Worm (Caenorhabditis elegans): ENCODE results near the gene math-41.

The math-41 gene

DNA sequence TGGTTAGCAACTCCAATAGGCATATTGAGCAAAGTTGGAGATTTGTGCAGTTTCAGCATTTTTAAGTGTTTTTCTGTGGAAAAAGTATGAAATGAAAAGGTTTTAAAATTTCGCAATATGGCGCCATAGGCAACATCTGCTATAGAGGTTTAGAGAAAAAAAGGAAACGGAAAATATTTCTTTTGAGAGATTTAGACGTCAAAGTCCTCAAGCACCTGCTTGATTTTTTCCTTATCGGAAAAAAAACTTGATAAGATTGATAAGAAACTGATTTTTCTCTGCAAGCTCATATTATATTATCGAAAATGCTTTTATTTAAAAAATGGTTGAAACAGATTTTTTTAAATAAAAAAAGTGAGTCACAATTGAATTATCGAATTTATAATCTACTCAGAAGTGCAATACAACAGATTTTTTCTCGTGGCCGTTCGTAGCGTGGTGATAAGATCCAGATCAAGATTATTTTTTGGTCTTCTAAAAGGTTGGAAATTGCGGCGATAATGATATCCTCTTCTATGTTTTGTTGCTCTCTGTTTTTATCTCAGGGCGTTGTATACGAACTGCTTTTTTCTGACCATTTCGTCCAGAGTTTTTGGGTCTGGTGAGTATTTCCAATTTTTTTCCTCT is 4.4 kb upstream of the math-41 start, which contains the start of gene fbxc-19 (continued):
- TF ChIP-seq lin-39 (tag; optimal IDR thresholded peaks at IDR 0.05) (no peak), elt-3 (tag; optimal IDR thresholded peaks at IDR 0.05) (no peak), mdl-1 (tag; optimal IDR thresholded peaks at IDR 0.05) (no peak), nhr-11 (tag; optimal IDR thresholded peaks at IDR 0.05) (no peak), unc-39 (tag; optimal IDR thresholded peaks at IDR 0.05) (no peak), nhr-23 (tag; optimal IDR thresholded peaks at IDR 0.05) (no peak), egl-27 (tag; optimal IDR thresholded peaks at IDR 0.05) (peak; percentile 45), ztf-11 (tag; optimal IDR thresholded peaks at IDR 0.05) (no peak), peb-1 (tag; optimal IDR thresholded peaks at IDR 0.05) (no peak), nhr-21 (tag; optimal IDR thresholded peaks at IDR 0.05) (peak; percentile 29), ceh-82 (tag; optimal IDR thresholded peaks at IDR 0.05) (no peak), snpc-4 (tag; optimal IDR thresholded peaks at IDR 0.05) (no peak), lin-13 (GFP tag; optimal IDR thresholded peaks at IDR 0.05) (no peak), fos-1 (tag; optimal IDR thresholded peaks at IDR 0.05) (peak; percentile 97), skn-1 (tag; optimal IDR thresholded peaks at IDR 0.05) (no peak)

DNA sequence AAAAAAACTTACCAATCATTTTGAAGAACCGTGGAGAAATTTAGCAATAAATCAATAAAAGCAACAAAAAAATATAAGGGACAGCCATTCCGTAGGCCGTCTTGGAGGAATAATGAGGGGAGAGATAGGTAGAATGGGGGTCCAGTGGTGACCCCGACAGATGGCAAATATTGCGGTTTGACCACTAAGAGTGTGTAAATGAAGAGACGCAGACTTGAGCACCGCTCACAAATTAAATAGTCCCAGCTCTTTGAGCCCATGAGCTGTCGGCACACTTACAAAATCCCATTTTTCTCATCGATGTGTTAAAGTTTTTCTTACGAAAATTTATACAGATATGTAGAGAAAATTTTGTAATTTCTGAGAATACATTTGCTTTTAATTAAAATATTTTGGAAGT is 3.7 kb upstream of the math-41 start, which contains the start of gene fbxa-3:
Gene fbxa-3 (minus strand): TSS at position 101 of the 400 bp plus-strand sequence.
- TF ChIP-seq skn-1 (tag; optimal IDR thresholded peaks at IDR 0.05) (no peak), ceh-16 (tag; optimal IDR thresholded peaks at IDR 0.05) (no peak), zag-1 (tag; optimal IDR thresholded peaks at IDR 0.05) (no peak), ztf-1 (GFP tag; conservative IDR thresholded peaks at IDR 0.05) (no peak), ZK546.5 (tag; optimal IDR thresholded peaks at IDR 0.05) (no peak), nhr-23 (tag; optimal IDR thresholded peaks at IDR 0.05) (no peak), unc-55 (GFP tag; optimal IDR thresholded peaks at IDR 0.05) (no peak)

DNA sequence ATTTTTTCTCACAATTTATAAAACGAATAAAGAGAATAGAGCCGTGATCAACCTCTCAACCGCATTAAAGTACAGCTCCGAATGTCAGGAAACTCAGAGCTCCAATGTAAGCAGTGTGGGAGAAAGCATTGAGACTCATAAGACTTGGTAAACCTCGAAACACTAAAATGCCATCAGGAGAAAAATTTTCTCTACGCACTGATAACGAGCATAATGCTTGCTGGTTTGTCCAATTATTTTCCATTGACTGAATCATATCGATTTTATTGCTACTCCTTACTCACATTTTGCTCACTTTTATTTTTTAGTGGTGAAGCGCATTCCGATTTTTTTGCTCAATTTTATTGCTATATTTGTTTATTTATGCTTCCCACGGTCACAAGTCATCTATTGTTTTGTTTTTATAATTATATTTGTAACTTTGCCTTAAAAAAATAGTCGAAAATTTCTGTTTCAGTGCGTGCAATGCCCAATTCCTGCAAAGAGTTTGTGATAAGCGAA is 5.8 kb downstream of the math-41 start, which contains the start of gene math-40:
Gene math-40 (plus strand): TSS at position 451 of the 501 bp plus-strand sequence.
- TF ChIP-seq mab-5 (tag; optimal IDR thresholded peaks at IDR 0.05) (no peak), fos-1 (tag; optimal IDR thresholded peaks at IDR 0.05) (peak; percentile 80)

DNA sequence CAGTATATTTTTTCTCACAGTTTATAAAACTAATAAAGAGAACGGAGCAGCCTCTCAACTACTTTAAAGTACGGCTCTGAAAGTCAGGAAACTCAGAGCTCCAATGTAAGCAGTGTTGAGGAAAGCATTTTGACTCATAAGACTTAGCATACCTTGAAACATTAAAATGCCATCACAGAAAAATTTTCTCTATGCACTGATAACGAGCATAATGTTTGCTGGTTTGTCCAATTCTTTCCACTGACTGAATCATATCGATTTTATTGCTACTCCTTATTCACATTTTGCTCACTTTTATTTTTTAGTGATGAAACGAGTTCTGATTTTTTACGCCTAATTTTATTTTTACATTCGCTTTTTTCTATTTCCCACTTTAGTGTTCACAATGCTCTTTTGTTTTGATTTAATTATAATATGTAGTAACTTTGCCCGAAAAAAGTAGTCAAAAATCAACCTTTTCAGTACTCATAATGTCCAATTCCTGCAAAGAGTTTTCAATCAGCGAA is 7.5 kb downstream of the math-41 start, which contains the start of gene math-39:
Gene math-39 (plus strand): TSS at position 456 of the 506 bp plus-strand sequence.
- TF ChIP-seq nhr-21 (tag; optimal IDR thresholded peaks at IDR 0.05), result no peak
- TF ChIP-seq skn-1 (tag; optimal IDR thresholded peaks at IDR 0.05), result no peak
- TF ChIP-seq mdl-1 (tag; optimal IDR thresholded peaks at IDR 0.05), result no peak
- TF ChIP-seq fos-1 (tag; optimal IDR thresholded peaks at IDR 0.05), result peak; percentile 73
- no peak for TF ChIP-seq ztf-1 (GFP tag; conservative IDR thresholded peaks at IDR 0.05)
- no peak for TF ChIP-seq nhr-10 (tag; optimal IDR thresholded peaks at IDR 0.05)

DNA sequence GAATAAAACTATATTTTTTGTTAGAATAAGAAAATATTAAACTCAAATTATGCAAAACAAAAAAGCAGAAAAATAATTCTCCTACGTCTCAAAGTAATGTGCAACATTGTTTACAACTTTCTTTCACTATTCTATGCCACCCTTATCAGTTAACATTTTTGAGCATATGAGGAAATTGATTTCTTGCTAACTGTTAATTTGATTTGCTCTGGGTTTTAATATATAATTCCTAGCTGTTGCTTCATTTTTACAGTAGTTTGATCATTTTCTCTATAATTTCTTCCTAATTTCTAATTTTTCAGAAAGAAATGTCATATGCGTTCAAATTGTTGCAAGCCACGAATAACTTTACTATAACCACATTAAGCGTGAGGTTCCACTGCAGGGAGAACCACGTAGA is 11.8 kb downstream of the math-41 start, which contains the start of gene T08E11.1:
Gene T08E11.1 (plus strand): TSS at position 301 of the 400 bp plus-strand sequence.
- no peak for TF ChIP-seq elt-1 (tag; optimal IDR thresholded peaks at IDR 0.05)
- no peak for TF ChIP-seq ztf-1 (GFP tag; conservative IDR thresholded peaks at IDR 0.05)
- TF ChIP-seq nhr-11 (tag; optimal IDR thresholded peaks at IDR 0.05), result no peak
- TF ChIP-seq zag-1 (tag; optimal IDR thresholded peaks at IDR 0.05), result no peak
- no peak for TF ChIP-seq alr-1 (tag; optimal IDR thresholded peaks at IDR 0.05)
- no peak for TF ChIP-seq crh-2 (tag; optimal IDR thresholded peaks at IDR 0.05)
- no peak for TF ChIP-seq C34F6.9 (tag; optimal IDR thresholded peaks at IDR 0.05)
- TF ChIP-seq unc-62 (GFP tag; optimal IDR thresholded peaks at IDR 0.05), result no peak
- no peak for TF ChIP-seq lin-39 (tag; optimal IDR thresholded peaks at IDR 0.05)
- no peak for TF ChIP-seq mdl-1 (tag; optimal IDR thresholded peaks at IDR 0.05)
- no peak for TF ChIP-seq nhr-25 (tag; optimal IDR thresholded peaks at IDR 0.05)

DNA sequence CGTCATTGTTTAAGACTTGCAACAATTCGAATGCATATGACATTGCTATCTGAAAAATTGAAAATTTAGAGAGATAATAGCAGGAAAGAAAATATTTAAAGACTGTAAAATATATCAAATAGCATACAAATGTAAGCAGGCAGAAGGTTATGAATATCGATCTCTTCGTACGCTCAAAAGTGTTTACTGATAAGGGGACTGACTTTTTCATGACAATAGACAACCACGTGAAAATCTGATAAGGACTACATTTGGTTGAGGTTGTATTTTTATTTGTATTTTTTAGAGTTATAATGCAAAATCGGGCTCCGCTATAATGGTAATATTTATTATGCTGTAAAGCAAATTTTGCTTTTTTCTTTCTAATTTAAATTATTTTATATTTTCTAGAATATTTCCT is 18.5 kb downstream of the math-41 start, which contains the start of the genes C52E2.5 and C52E2.4:
Gene C52E2.5 (minus strand): TSS at position 43 of the 400 bp plus-strand sequence.
Gene C52E2.4 (plus strand): TSS at position 252 of the 400 bp plus-strand sequence.
- peak; percentile 80 for TF ChIP-seq fos-1 (tag; optimal IDR thresholded peaks at IDR 0.05)
- peak; percentile 36 for TF ChIP-seq sma-9 (GFP tag; optimal IDR thresholded peaks at IDR 0.05)
- no peak for TF ChIP-seq sma-9 (tag; optimal IDR thresholded peaks at IDR 0.05)
- peak; percentile 36 for TF ChIP-seq crh-2 (tag; optimal IDR thresholded peaks at IDR 0.05)
- TF ChIP-seq nhr-77 (tag; optimal IDR thresholded peaks at IDR 0.05), result no peak
- TF ChIP-seq skn-1 (tag; optimal IDR thresholded peaks at IDR 0.05), result peak; percentile 65
- no peak for TF ChIP-seq elt-3 (tag; optimal IDR thresholded peaks at IDR 0.05)
- no peak for TF ChIP-seq ztf-4 (tag; optimal IDR thresholded peaks at IDR 0.05)
- TF ChIP-seq nhr-21 (tag; optimal IDR thresholded peaks at IDR 0.05), result no peak
- no peak for TF ChIP-seq unc-55 (GFP tag; optimal IDR thresholded peaks at IDR 0.05)
- no peak for TF ChIP-seq R02D3.7 (tag; optimal IDR thresholded peaks at IDR 0.05)
- no peak for TF ChIP-seq zag-1 (tag; optimal IDR thresholded peaks at IDR 0.05)

Measured in whole organism, L2 larva.